Fruit fly (Drosophila melanogaster) whole organism, prepupa: Measurements from ENCODE around the gene Csas.

ENCODE experiments used
- CG10669 ChIP-seq: fragments of 200-800 bp; sonication (Bioruptor generic); optimal IDR thresholded peaks from 3 replicates; lab custom pipeline; 2018; ENCODE audit warnings: missing biosample characterization, mild to moderate bottlenecking, missing genetic modification characterization, moderate library complexity
- CG11762 ChIP-seq: fragments of 200-800 bp; sonication (Bioruptor generic); optimal IDR thresholded peaks from 3 replicates; lab custom pipeline; 2016; ENCODE audit warnings: missing biosample characterization, missing genetic modification characterization; ENCODE audit not compliant: insufficient read depth
- CG1621 ChIP-seq: fragments of 200-800 bp; sonication (Bioruptor generic); optimal IDR thresholded peaks from 3 replicates; lab custom pipeline; 2018; ENCODE audit warnings: missing biosample characterization, mild to moderate bottlenecking, missing genetic modification characterization
- CG3032 ChIP-seq: fragments of 200-800 bp; optimal IDR thresholded peaks from 2 replicates; lab custom pipeline; 2019; ENCODE audit warnings: missing biosample characterization, mild to moderate bottlenecking, missing genetic modification characterization, moderate library complexity
- CG32006 ChIP-seq: fragments of 200-800 bp; sonication (Bioruptor generic); optimal IDR thresholded peaks from 3 replicates; lab custom pipeline; 2017; ENCODE audit warnings: missing biosample characterization, mild to moderate bottlenecking, missing genetic modification characterization
- CG3919 ChIP-seq: fragments of 200-800 bp; sonication (Bioruptor generic); optimal IDR thresholded peaks from 3 replicates; lab custom pipeline; 2016; ENCODE audit warnings: missing biosample characterization, missing genetic modification characterization
- CG6276 ChIP-seq: fragments of 200-800 bp; sonication (Bioruptor generic); optimal IDR thresholded peaks from 2 replicates; lab custom pipeline; 2017; ENCODE audit warnings: missing biosample characterization, mild to moderate bottlenecking, missing genetic modification characterization
- CG6792 ChIP-seq: fragments of 200-800 bp; sonication (Bioruptor generic); optimal IDR thresholded peaks from 3 replicates; lab custom pipeline; 2016; ENCODE audit warnings: missing biosample characterization, missing genetic modification characterization
- CG6808 ChIP-seq: fragments of 200-800 bp; sonication (Bioruptor generic); optimal IDR thresholded peaks from 3 replicates; lab custom pipeline; 2017; ENCODE audit warnings: missing biosample characterization, missing genetic modification characterization, mild to moderate bottlenecking, moderate library complexity, missing genetic modification reagents
- CG6854 ChIP-seq: fragments of 200-800 bp; sonication (Bioruptor generic); optimal IDR thresholded peaks from 2 replicates; lab custom pipeline; 2017; ENCODE audit warnings: missing biosample characterization, mild to moderate bottlenecking, missing genetic modification characterization
- CG7368 ChIP-seq: fragments of 200-800 bp; sonication (Bioruptor generic); optimal IDR thresholded peaks from 3 replicates; lab custom pipeline; 2016; ENCODE audit warnings: missing biosample characterization, missing genetic modification characterization
- CG8119 ChIP-seq: fragments of 200-800 bp; sonication (Bioruptor generic); IDR thresholded peaks from 3 replicates; pipeline ENCODE4 v1.3.6; 2022; ENCODE audit warnings: missing biosample characterization, missing genetic modification characterization
- CG8632 ChIP-seq: fragments of 200-800 bp; sonication (Bioruptor generic); optimal IDR thresholded peaks from 3 replicates; lab custom pipeline; 2016; ENCODE audit warnings: missing biosample characterization, missing genetic modification characterization
- Eip78C ChIP-seq: fragments of 200-800 bp; sonication (Bioruptor generic); peaks from one replicate; lab custom pipeline; 2016; ENCODE audit warnings: missing biosample characterization, missing genetic modification characterization
- Ets96B ChIP-seq: fragments of 200-800 bp; optimal IDR thresholded peaks from 2 replicates; lab custom pipeline; 2019; ENCODE audit warnings: missing biosample characterization, mild to moderate bottlenecking, missing genetic modification characterization, moderate library complexity
- Hr38 ChIP-seq: sonication (Bioruptor generic); optimal IDR thresholded peaks from 2 replicates; lab custom pipeline; 2016; ENCODE audit warnings: missing biosample characterization, missing genetic modification characterization
- Lpt ChIP-seq: fragments of 200-800 bp; sonication (Bioruptor generic); optimal IDR thresholded peaks from 3 replicates; lab custom pipeline; 2016; ENCODE audit warnings: missing biosample characterization, missing genetic modification characterization
- Met ChIP-seq: fragments of 200-800 bp; sonication (Bioruptor generic); optimal IDR thresholded peaks from 3 replicates; lab custom pipeline; 2016; ENCODE audit warnings: missing biosample characterization, missing genetic modification characterization
- Sox14 ChIP-seq: fragments of 200-800 bp; sonication (Bioruptor generic); optimal IDR thresholded peaks from 3 replicates; lab custom pipeline; 2016; ENCODE audit warnings: missing biosample characterization, missing genetic modification characterization
- Sox15 ChIP-seq: fragments of 200-800 bp; sonication (Bioruptor generic); optimal IDR thresholded peaks from 3 replicates; lab custom pipeline; 2016; ENCODE audit warnings: missing biosample characterization, missing genetic modification characterization
- achi ChIP-seq: fragments of 200-800 bp; sonication (Bioruptor generic); optimal IDR thresholded peaks from 3 replicates; lab custom pipeline; 2016; ENCODE audit warnings: missing biosample characterization, missing genetic modification characterization
- acj6 ChIP-seq: fragments of 200-800 bp; sonication (Bioruptor generic); optimal IDR thresholded peaks from 3 replicates; lab custom pipeline; 2016; ENCODE audit warnings: missing biosample characterization, missing genetic modification characterization
- cyc ChIP-seq: fragments of 200-800 bp; sonication (Bioruptor generic); optimal IDR thresholded peaks from 3 replicates; lab custom pipeline; 2016; ENCODE audit warnings: missing biosample characterization, missing genetic modification characterization
- dac ChIP-seq: fragments of 200-800 bp; sonication (Bioruptor generic); optimal IDR thresholded peaks from 2 replicates; lab custom pipeline; 2017; ENCODE audit warnings: missing biosample characterization, mild to moderate bottlenecking, missing genetic modification characterization
- dsx ChIP-seq: fragments of 200-800 bp; optimal IDR thresholded peaks from 3 replicates; lab custom pipeline; 2019; ENCODE audit warnings: missing biosample characterization, mild to moderate bottlenecking, missing genetic modification characterization, moderate library complexity; ENCODE audit not compliant: poor library complexity, severe bottlenecking
- esn ChIP-seq: fragments of 200-800 bp; sonication (Bioruptor generic); optimal IDR thresholded peaks from 2 replicates; lab custom pipeline; 2016; ENCODE audit warnings: missing biosample characterization, mild to moderate bottlenecking, missing genetic modification characterization, moderate library complexity
- fd85E ChIP-seq: fragments of 200-800 bp; sonication (Bioruptor generic); optimal IDR thresholded peaks from 3 replicates; lab custom pipeline; 2016; ENCODE audit warnings: missing biosample characterization, missing genetic modification characterization
- fkh ChIP-seq: fragments of 200-800 bp; sonication (Bioruptor generic); optimal IDR thresholded peaks from 3 replicates; lab custom pipeline; 2017; ENCODE audit warnings: missing biosample characterization, mild to moderate bottlenecking, missing genetic modification characterization, moderate library complexity
- lz ChIP-seq: fragments of 200-800 bp; sonication (Bioruptor generic); optimal IDR thresholded peaks from 3 replicates; lab custom pipeline; 2016; ENCODE audit warnings: missing biosample characterization, missing genetic modification characterization
- net ChIP-seq: fragments of 200-800 bp; sonication (Bioruptor generic); optimal IDR thresholded peaks from 3 replicates; lab custom pipeline; 2016; ENCODE audit warnings: missing biosample characterization, missing genetic modification characterization
- salr ChIP-seq, 2 experiments: fragments of 200-800 bp; sonication (Bioruptor generic); optimal IDR thresholded peaks; 3 replicates each; lab custom pipeline; 2016 to 2018; ENCODE audit warnings: missing biosample characterization in 2 of 2, missing genetic modification characterization in 2 of 2, mild to moderate bottlenecking in 1 of 2
- ss ChIP-seq, 2 experiments: fragments of 200-800 bp; sonication (Bioruptor generic); optimal IDR thresholded peaks; 2 replicates in 1 of 2; 3 replicates in 1 of 2; lab custom pipeline; 2017 to 2018; ENCODE audit warnings: mild to moderate bottlenecking in 2 of 2, missing biosample characterization in 2 of 2, missing genetic modification characterization in 2 of 2, moderate library complexity in 1 of 2
- vri ChIP-seq: fragments of 200-800 bp; sonication (Bioruptor generic); optimal IDR thresholded peaks from 3 replicates; lab custom pipeline; 2016; ENCODE audit warnings: missing biosample characterization, mild to moderate bottlenecking, missing genetic modification characterization

Csas gene

DNA sequence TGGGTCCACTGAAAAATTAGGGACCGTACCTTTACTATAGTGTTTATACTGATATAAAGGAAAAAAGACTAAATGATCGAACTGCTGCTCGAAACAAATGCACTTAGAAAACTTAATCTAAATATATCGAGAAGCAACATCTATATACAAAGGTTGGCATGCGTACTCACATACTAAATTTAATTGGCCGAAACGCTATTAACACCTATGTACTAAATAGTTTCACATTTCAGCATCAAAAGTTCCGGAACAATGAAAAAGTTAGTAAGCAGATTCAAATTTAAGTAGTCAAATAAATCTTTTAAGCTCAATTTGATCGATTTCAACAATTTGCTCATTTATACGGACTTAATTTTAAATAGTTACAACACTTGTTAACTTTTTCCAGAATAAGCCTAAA is 2.3 kb upstream of the Csas start, which contains the start of gene fln:
Gene fln (minus strand): TSS at position 101 of the 400 bp plus-strand sequence.
- TF ChIP-seq net (no peak), CG8119 (GFP tag; lab: Robert Waterston, UW) (no peak), CG6792 (GFP tag; lab: Kevin White, UChicago) (no peak), Ets96B (tag; lab: Kevin White, UChicago) (no peak)

- TF ChIP-seq esn (GFP tag; lab: Kevin White, UChicago) (no peak), Met (no peak), CG3032 (tag; lab: Kevin White, UChicago) (no peak), cyc (GFP tag; lab: Kevin White, UChicago) (no peak), CG6276 (GFP tag; lab: Kevin White, UChicago) (no peak), Eip78C (GFP tag; lab: Kevin White, UChicago) (no peak), Sox15 (no peak), CG6854 (no peak), CG32006 (GFP tag; lab: Kevin White, UChicago) (no peak), vri (GFP tag; lab: Kevin White, UChicago) (no peak), CG6808 (no peak), fd85E (GFP tag; lab: Kevin White, UChicago) (no peak), CG6792 (GFP tag; lab: Kevin White, UChicago) (no peak), salr (GFP tag; optimal IDR thresholded peaks at IDR 0.05; lab: Kevin White, UChicago) (no peak), lz (GFP tag; lab: Kevin White, UChicago) (no peak), acj6 (GFP tag; lab: Kevin White, UChicago) (no peak), Ets96B (tag; lab: Kevin White, UChicago) (no peak), CG11762 (GFP tag; lab: Kevin White, UChicago) (no peak), dac (GFP tag; lab: Kevin White, UChicago) (no peak), CG1621 (no peak)
Observed at dm6 chr3L:19985768-19986167, 3.0 kb downstream of the Csas start, which contains the start of the genes hale and schuy. hale (minus strand) TSS chr3L:19985868. schuy (plus strand) TSS chr3L:19986093.

DNA sequence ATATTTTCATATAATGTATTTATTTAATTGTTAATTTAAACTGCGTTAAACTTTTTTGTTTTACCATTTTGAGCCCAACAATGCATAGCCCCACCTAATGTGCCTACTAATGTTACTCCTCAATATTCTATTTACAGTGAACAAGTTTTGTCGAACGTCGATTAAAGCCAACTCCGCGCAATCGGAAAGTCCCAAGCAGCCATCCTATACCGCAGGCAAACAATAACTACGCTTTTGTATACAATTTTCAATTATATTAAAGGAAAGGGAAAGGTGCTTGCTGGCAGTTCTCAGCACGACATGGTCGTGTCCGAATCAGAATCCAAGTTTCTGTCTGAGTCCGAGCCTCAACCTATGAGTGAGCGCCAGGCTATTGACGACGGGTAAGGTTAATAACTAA is 7.4 kb downstream of the Csas start, which contains the start of gene CG17732:
Gene CG17732 (plus strand): TSS at position 301 of the 400 bp plus-strand sequence.
- TF ChIP-seq CG11762 (GFP tag; lab: Kevin White, UChicago): no peak
- TF ChIP-seq Lpt (GFP tag; lab: Kevin White, UChicago): no peak
- TF ChIP-seq, all 60 proteins: peak for 0

DNA sequence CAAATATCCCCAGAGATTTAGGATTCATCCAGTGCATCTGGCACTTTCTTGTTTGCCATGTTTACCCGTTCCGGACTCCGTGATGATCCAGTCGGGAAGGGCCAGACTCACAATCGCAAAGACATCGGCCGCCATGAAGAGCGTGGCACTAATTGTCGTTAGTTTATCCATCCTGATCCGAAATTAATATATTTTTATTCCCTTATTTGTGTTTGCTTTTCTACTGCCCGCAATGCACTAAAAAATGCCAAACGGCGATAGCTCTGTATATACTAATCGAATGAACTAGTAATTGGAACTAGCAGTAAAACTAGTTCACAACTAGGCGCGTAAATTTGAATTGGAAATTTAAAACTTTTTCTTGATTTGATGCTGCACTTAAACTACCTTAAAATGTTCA is 9.2 kb downstream of the Csas start, which contains the start of gene CG14182:
Gene CG14182 (minus strand): TSS at position 221 of the 400 bp plus-strand sequence.
- TF ChIP-seq fkh (GFP tag; lab: Kevin White, UChicago) (peak; percentile 91), achi (GFP tag; lab: Kevin White, UChicago) (no peak)

DNA sequence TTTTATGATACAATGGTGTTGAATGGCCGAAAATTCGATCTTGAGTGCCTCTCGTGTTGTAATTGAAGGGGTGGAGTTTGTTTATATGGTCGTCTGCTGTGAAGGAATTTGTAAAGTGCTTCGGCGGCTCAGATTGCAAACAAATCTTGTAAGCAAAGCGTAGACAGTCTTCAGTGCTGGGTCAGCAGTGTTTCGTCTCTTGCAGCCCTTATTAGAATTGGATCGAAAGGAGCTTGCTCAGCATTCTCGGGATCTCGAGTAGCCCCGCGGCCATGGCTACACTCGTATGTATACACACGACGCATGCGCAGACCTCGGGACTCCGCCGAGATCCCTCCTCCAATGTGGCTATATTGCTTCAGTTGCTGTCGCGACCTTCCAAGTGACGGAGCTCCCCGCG is 10.7 kb downstream of the Csas start:
- no peak for TF ChIP-seq salr (GFP tag; optimal IDR thresholded peaks at IDR 0.05; lab: Kevin White, UChicago)
- TF ChIP-seq CG1621: no peak
- TF ChIP-seq fd85E (GFP tag; lab: Kevin White, UChicago): no peak
- no peak for TF ChIP-seq CG10669 (GFP tag; lab: Kevin White, UChicago)
- TF ChIP-seq fkh (GFP tag; lab: Kevin White, UChicago): no peak
- TF ChIP-seq Hr38 (GFP tag; lab: Kevin White, UChicago): no peak
- no peak for TF ChIP-seq lz (GFP tag; lab: Kevin White, UChicago)
- TF ChIP-seq CG8632: no peak
- no peak for TF ChIP-seq esn (GFP tag; lab: Kevin White, UChicago)
- TF ChIP-seq CG7368 (GFP tag; lab: Kevin White, UChicago): no peak
- no peak for TF ChIP-seq achi (GFP tag; lab: Kevin White, UChicago)
- TF ChIP-seq dsx (GFP tag; lab: Kevin White, UChicago): no peak
- no peak for TF ChIP-seq Ets96B (tag; lab: Kevin White, UChicago)
- no peak for TF ChIP-seq ss (GFP tag; optimal IDR thresholded peaks at IDR 0.05; lab: Kevin White, UChicago)
- TF ChIP-seq CG3919 (GFP tag; lab: Kevin White, UChicago): no peak
- TF ChIP-seq Eip78C (GFP tag; lab: Kevin White, UChicago): no peak
- no peak for TF ChIP-seq CG8119 (GFP tag; lab: Robert Waterston, UW)
- TF ChIP-seq Met: no peak
- no peak for TF ChIP-seq Sox14
